Worm (Caenorhabditis elegans) whole organism, L4 larva: ENCODE results near the gene F40F8.4.

Experiments used
- ama-1 ChIP-seq: fragments of 150-350 bp; optimal IDR thresholded peaks from 2 replicates; lab custom pipeline; 2014; ENCODE audit warnings: inconsistent platforms, mixed read lengths
- gei-8 ChIP-seq: fragments of 200-800 bp; sonication (Bioruptor generic); optimal IDR thresholded peaks from 2 replicates; lab custom pipeline; 2018; ENCODE audit warnings: mild to moderate bottlenecking, missing genetic modification characterization, missing compliant biosample characterization
- nhr-11 ChIP-seq: fragments of 150-350 bp; optimal IDR thresholded peaks from 2 replicates; lab custom pipeline; 2014; ENCODE audit warnings: missing biosample characterization, missing genetic modification characterization
- nhr-77 ChIP-seq: fragments of 150-350 bp; optimal IDR thresholded peaks from 2 replicates; lab custom pipeline; 2014; ENCODE audit warnings: missing biosample characterization, missing genetic modification characterization
- snpc-4 ChIP-seq: fragments of 150-350 bp; optimal IDR thresholded peaks from 2 replicates; lab custom pipeline; 2014; ENCODE audit warnings: missing biosample characterization, missing genetic modification characterization
- unc-39 ChIP-seq: sonication (generic microtip); optimal IDR thresholded peaks from 2 replicates; lab custom pipeline; 2017; ENCODE audit warnings: missing biosample characterization, missing genetic modification characterization

ce11 chrII:11103657-11104056 lies 36.4 kb downstream of the F40F8.4 start, which contains the start of gene C09H10.5:
- no peak for TF ChIP-seq gei-8 (GFP tag; lab: Kevin White, UChicago)
- no peak for TF ChIP-seq ama-1 (lab: Kevin White, UChicago)
- TF ChIP-seq snpc-4 (tag; lab: Kevin White, UChicago) = no peak
- TF ChIP-seq unc-39 (tag; lab: Kevin White, UChicago) = no peak
- TF ChIP-seq nhr-77 (tag; lab: Kevin White, UChicago) = no peak
- no peak for TF ChIP-seq nhr-11 (tag; lab: Kevin White, UChicago)
